Worm (Caenorhabditis elegans) whole organism, L4/young adult: ENCODE results near the gene zipt-13.

Experiments used
- dao-5 ChIP-seq: sonication (generic microtip); optimal IDR thresholded peaks from 2 replicates; lab custom pipeline; 2016; ENCODE audit warnings: missing genotype, missing genetic modification characterization, moderate library complexity, missing compliant biosample characterization
- him-1 ChIP-seq: sonication (generic microtip); optimal IDR thresholded peaks from 2 replicates; lab custom pipeline; 2016; ENCODE audit warnings: missing genotype, missing genetic modification reagents, missing genetic modification characterization, missing compliant biosample characterization

- TF ChIP-seq dao-5 (no peak), him-1 (tag; lab: Kevin White, UChicago) (no peak)
These were observed 17.3 kb upstream of the zipt-13 start for ce11 chrX:10254068-10254467.
